Fruit fly (Drosophila melanogaster): ENCODE measurements around the gene CG15386.

The CG15386 gene

DNA sequence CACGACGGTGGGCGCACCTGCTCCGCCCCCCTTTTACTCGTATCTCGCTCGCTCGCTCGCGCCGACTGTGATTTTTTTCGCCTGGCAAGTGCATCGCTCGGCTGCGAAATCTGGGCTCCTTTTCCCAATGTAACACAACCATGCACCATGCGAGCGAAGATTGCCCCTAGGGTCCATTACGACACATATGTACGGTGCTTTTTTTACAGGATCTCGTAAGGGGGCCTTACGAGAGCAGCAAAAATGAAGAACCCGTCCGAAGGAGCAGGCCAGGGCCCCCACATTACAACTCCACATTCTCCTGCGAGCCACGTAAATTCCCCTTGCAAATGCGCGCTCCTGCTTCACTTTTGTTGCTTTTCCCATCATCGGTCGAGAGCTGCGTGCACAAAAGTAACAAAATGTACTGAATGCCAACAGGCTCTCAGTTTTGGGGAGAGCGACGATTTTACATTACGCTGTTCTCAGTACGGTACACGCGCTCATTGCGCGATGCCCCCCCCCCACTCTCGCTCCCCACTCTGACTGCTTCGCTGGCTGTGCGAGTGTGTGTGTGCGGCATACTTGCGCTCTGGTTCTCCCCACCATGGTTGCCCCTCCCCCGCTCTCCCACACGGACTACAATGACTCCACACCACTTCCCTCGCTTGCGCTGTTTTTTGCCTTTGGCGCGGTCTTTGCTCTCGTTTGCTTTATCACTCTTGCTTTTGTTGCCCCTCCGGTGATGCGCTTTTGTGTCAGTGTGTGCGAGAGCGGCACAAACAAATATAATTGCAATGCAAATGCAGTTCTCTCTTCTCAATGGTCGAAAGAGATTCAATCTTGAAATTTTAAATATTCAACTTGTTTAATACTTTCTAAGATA, 14.0 kb downstream of the CG15386 start (continued):
- no peak for TF ChIP-seq tup (GFP tag; optimal IDR thresholded peaks at IDR 0.05)
- TF ChIP-seq CkIIα-i1 (GFP tag; IDR thresholded peaks at IDR 0.05) = no peak
- no peak for TF ChIP-seq stwl (tag; optimal IDR thresholded peaks at IDR 0.05)
- no peak for TF ChIP-seq CG12236 (GFP tag; optimal IDR thresholded peaks at IDR 0.05)
- 0 out of 2 replicates have a peak, but pooled peaks have one; percentile 13 for TF ChIP-seq seq (GFP tag; IDR thresholded peaks at IDR 0.05)
- peak; percentile 69 for TF ChIP-seq Drgx (GFP tag; IDR thresholded peaks at IDR 0.05)
- peak; percentile 85; the same call in 2 of the 3 replicates for TF ChIP-seq CG2199 (GFP tag; IDR thresholded peaks at IDR 0.05)
- TF ChIP-seq Pdp1 (GFP tag; optimal IDR thresholded peaks at IDR 0.05) = peak in 1 of 2 experiments; percentile 37
- TF ChIP-seq Aef1 (GFP tag; IDR thresholded peaks at IDR 0.05) = peak; percentile 56; the same call in 2 of the 3 replicates
- TF ChIP-seq Hmr (GFP tag; optimal IDR thresholded peaks at IDR 0.05) = no peak
- no peak for TF ChIP-seq Meics (GFP tag; optimal IDR thresholded peaks at IDR 0.05)
- TF ChIP-seq oc (tag; optimal IDR thresholded peaks at IDR 0.05) = no peak
- TF ChIP-seq CG34422 (GFP tag; IDR thresholded peaks at IDR 0.05) = peak; percentile 69; the same call in 1 of the 3 replicates
- TF ChIP-seq CG16813 (GFP tag; IDR thresholded peaks at IDR 0.05; ENCODE audit: partially characterized antibody) = peak; percentile 18; the same call in 1 of the 3 replicates
- TF ChIP-seq stc (GFP tag; IDR thresholded peaks at IDR 0.05) = no peak
- TF ChIP-seq Fer2 (tag; optimal IDR thresholded peaks at IDR 0.05) = no peak
- TF ChIP-seq Hand (GFP tag; optimal IDR thresholded peaks at IDR 0.05) = no peak
- no peak for TF ChIP-seq CG10979 (tag; optimal IDR thresholded peaks at IDR 0.05)
- peak; percentile 76 for TF ChIP-seq ci (GFP tag; IDR thresholded peaks at IDR 0.05)
- no peak for TF ChIP-seq NFAT (GFP tag; IDR thresholded peaks at IDR 0.05)
- no peak for TF ChIP-seq Nf-YA (GFP tag; IDR thresholded peaks at IDR 0.05)
- TF ChIP-seq CG18262 (tag; optimal IDR thresholded peaks at IDR 0.05) = no peak
- no peak for TF ChIP-seq insv (GFP tag; optimal IDR thresholded peaks at IDR 0.05)
- peak; percentile 90 for TF ChIP-seq cg (GFP tag; optimal IDR thresholded peaks at IDR 0.05)
- TF ChIP-seq crc (GFP tag; optimal IDR thresholded peaks at IDR 0.05) = no peak
- TF ChIP-seq corto (GFP tag; optimal IDR thresholded peaks at IDR 0.05) = peak; percentile 14
- peak; percentile 23 for TF ChIP-seq CG15514 (GFP tag; optimal IDR thresholded peaks at IDR 0.05)
- TF ChIP-seq Rx (GFP tag; IDR thresholded peaks at IDR 0.05) = no peak
- no peak for TF ChIP-seq p53 (GFP tag; optimal IDR thresholded peaks at IDR 0.05)
- TF ChIP-seq otp (GFP tag; IDR thresholded peaks at IDR 0.05) = peak; percentile 38; the same call in 1 of the 3 replicates
- peak; percentile 20; the same call in 1 of the 2 replicates for TF ChIP-seq hbn (GFP tag; IDR thresholded peaks at IDR 0.05; ENCODE audit: partially characterized antibody)
- no peak for TF ChIP-seq Ravus (GFP tag; IDR thresholded peaks at IDR 0.05)
- TF ChIP-seq gsb-n (tag; optimal IDR thresholded peaks at IDR 0.05) = no peak
- no peak for TF ChIP-seq Max (GFP tag; optimal IDR thresholded peaks at IDR 0.05)
- no peak for TF ChIP-seq sisA (GFP tag; IDR thresholded peaks at IDR 0.05)
- TF ChIP-seq sd (tag; optimal IDR thresholded peaks at IDR 0.05) = peak; percentile 77
- no peak for TF ChIP-seq cad (GFP tag; optimal IDR thresholded peaks at IDR 0.05)
- TF ChIP-seq pum (GFP tag; optimal IDR thresholded peaks at IDR 0.05) = no peak
- TF ChIP-seq Sox102F (GFP tag; optimal IDR thresholded peaks at IDR 0.05) = no peak
- TF ChIP-seq CG6683 (GFP tag; optimal IDR thresholded peaks at IDR 0.05) = no peak
- TF ChIP-seq CG32532 (GFP tag; IDR thresholded peaks at IDR 0.05) = peak; percentile 45; the same call in 1 of the 2 replicates
- no peak for TF ChIP-seq Dek (tag; optimal IDR thresholded peaks at IDR 0.05)
- TF ChIP-seq CG10543 (GFP tag; optimal IDR thresholded peaks at IDR 0.05) = peak; percentile 53
- no peak for TF ChIP-seq CG17359 (tag; optimal IDR thresholded peaks at IDR 0.05)
- no peak for TF ChIP-seq CG30403 (GFP tag; optimal IDR thresholded peaks at IDR 0.05)
- TF ChIP-seq CG13287 (GFP tag; IDR thresholded peaks at IDR 0.05; ENCODE audit: partially characterized antibody) = peak; percentile 66
- no peak for TF ChIP-seq wdn (GFP tag; IDR thresholded peaks at IDR 0.05)
- TF ChIP-seq CG4730 (GFP tag; IDR thresholded peaks at IDR 0.05) = no peak

Data from whole organism, embryonic.